Worm (Caenorhabditis elegans): ENCODE results near the gene B0563.18.

- TF ChIP-seq snpc-4 (tag; optimal IDR thresholded peaks at IDR 0.05) (no peak), lin-39 (tag; optimal IDR thresholded peaks at IDR 0.05) (no peak)
Measured at ce11 chrX:9155751-9156150, 16.6 kb upstream of the B0563.18 start.

Data from whole organism, L1 larva.